Worm (Caenorhabditis elegans) whole organism, L3 larva: ENCODE measurements around the gene decr-1.1.

ENCODE experiments used
- ama-1 ChIP-seq: fragments of 150-350 bp; optimal IDR thresholded peaks from 2 replicates; lab custom pipeline; 2018
- ceh-82 ChIP-seq: fragments of 150-350 bp; optimal IDR thresholded peaks from 2 replicates; lab custom pipeline; 2014; ENCODE audit warnings: missing biosample characterization, missing genetic modification characterization
- egl-27 ChIP-seq: sonication (generic microtip); optimal IDR thresholded peaks from 4 replicates; lab custom pipeline; 2017; ENCODE audit warnings: missing biosample characterization, missing genetic modification reagents, missing genetic modification characterization
- elt-1 ChIP-seq: fragments of 150-350 bp; optimal IDR thresholded peaks from 2 replicates; lab custom pipeline; 2014; ENCODE audit warnings: missing biosample characterization, missing genetic modification characterization
- elt-2 ChIP-seq: sonication (generic microtip); optimal IDR thresholded peaks from 2 replicates; lab custom pipeline; 2016; ENCODE audit warnings: missing genetic modification reagents, mild to moderate bottlenecking, missing genetic modification characterization, missing compliant biosample characterization
- nhr-76 ChIP-seq: fragments of 150-350 bp; sonication (generic microtip); optimal IDR thresholded peaks from 5 replicates; lab custom pipeline; 2014; ENCODE audit warnings: missing biosample characterization, missing genetic modification characterization
- snpc-4 ChIP-seq: fragments of 150-350 bp; optimal IDR thresholded peaks from 2 replicates; lab custom pipeline; 2014; ENCODE audit warnings: missing biosample characterization, missing genetic modification characterization
- tbx-2 ChIP-seq: sonication (generic microtip); optimal IDR thresholded peaks from 2 replicates; lab custom pipeline; 2016; ENCODE audit warnings: mild to moderate bottlenecking, missing genetic modification characterization, missing compliant biosample characterization
- unc-62 ChIP-seq: fragments of 150-350 bp; sonication (generic microtip); optimal IDR thresholded peaks from 4 replicates; lab custom pipeline; 2014; ENCODE audit warnings: missing biosample characterization, missing genetic modification reagents, missing genetic modification characterization

ce11 chrV:13780902-13781301 is 1.3 kb upstream of the decr-1.1 start:
- no peak for TF ChIP-seq ama-1 (lab: Kevin White, UChicago)
- no peak for TF ChIP-seq tbx-2
- no peak for TF ChIP-seq snpc-4 (tag; lab: Kevin White, UChicago)
- no peak for TF ChIP-seq egl-27 (tag; lab: Kevin White, UChicago)
- TF ChIP-seq elt-2, result no peak
- TF ChIP-seq unc-62 (GFP tag; lab: Kevin White, UChicago), result no peak
- TF ChIP-seq elt-1 (tag; lab: Kevin White, UChicago), result no peak
- no peak for TF ChIP-seq ceh-82 (tag; lab: Kevin White, UChicago)
- no peak for TF ChIP-seq nhr-76 (tag; lab: Kevin White, UChicago)
